Worm (Caenorhabditis elegans): ENCODE measurements around the gene B0034.2.

ce11 chrII:5946438-5946837 lies 2.3 kb upstream of the B0034.2 start:
- TF ChIP-seq unc-130 (GFP tag; optimal IDR thresholded peaks at IDR 0.05) (no peak), ceh-58 (GFP tag; IDR thresholded peaks at IDR 0.05) (no peak), ets-4 (GFP tag; optimal IDR thresholded peaks at IDR 0.05) (no peak)

Measured in whole organism, young adult.